Worm (Caenorhabditis elegans) whole organism, L4/young adult: Measurements from ENCODE around the gene srh-100.

Source experiments
- W03F9.2 ChIP-seq: fragments of 150-350 bp; optimal IDR thresholded peaks from 2 replicates; lab custom pipeline; 2014; ENCODE audit warnings: missing biosample characterization, missing genetic modification characterization
- dao-5 ChIP-seq: sonication (generic microtip); optimal IDR thresholded peaks from 2 replicates; lab custom pipeline; 2016; ENCODE audit warnings: missing genotype, missing genetic modification characterization, moderate library complexity, missing compliant biosample characterization
- him-1 ChIP-seq: sonication (generic microtip); optimal IDR thresholded peaks from 2 replicates; lab custom pipeline; 2016; ENCODE audit warnings: missing genotype, missing genetic modification reagents, missing genetic modification characterization, missing compliant biosample characterization

DNA sequence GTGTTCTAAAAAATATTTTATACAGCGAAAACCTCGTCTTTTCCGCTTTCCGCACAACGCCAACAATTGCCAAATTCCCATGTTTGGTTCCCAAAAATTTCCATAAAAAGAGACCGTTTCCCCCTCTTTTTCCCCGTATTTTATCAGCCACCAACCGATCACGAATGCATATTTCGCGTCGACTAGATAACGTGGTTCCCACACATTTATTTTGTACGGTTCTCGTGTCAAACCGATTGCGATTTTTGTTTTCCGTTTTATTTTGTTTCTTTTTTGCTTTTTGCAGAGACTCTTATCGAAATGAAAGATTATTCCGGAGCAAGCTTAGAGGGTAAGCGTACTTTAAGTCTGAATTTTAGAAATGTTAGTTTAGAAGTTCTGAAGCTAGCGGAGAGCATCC, 6.5 kb upstream of the srh-100 start, which contains the start of gene C46E10.3:
- TF ChIP-seq him-1 (tag; lab: Kevin White, UChicago) (no peak), W03F9.2 (no peak), dao-5 (tag; lab: Kevin White, UChicago) (no peak)
